Worm (Caenorhabditis elegans) whole organism, L3 larva: ENCODE results near the gene nars-2.

Experiments
- nhr-77 ChIP-seq: fragments of 150-350 bp; optimal IDR thresholded peaks from 2 replicates; lab custom pipeline; 2014; ENCODE audit warnings: missing biosample characterization, missing genetic modification characterization
- unc-62 ChIP-seq: fragments of 150-350 bp; sonication (generic microtip); optimal IDR thresholded peaks from 4 replicates; lab custom pipeline; 2014; ENCODE audit warnings: missing biosample characterization, missing genetic modification reagents, missing genetic modification characterization

- TF ChIP-seq nhr-77 (tag; lab: Kevin White, UChicago) = no peak
- TF ChIP-seq unc-62 (GFP tag; lab: Kevin White, UChicago) = no peak
Measured at ce11 chrIII:11444796-11445386, 55.7 kb downstream of the nars-2 start.
